Fruit fly (Drosophila melanogaster) whole organism, embryonic: ENCODE data around the gene CG11920.

ENCODE experiments used
- Atf-2 ChIP-seq: fragments of 200-800 bp; sonication (Bioruptor generic); optimal IDR thresholded peaks from 2 replicates; lab custom pipeline; 2016; ENCODE audit warnings: missing biosample characterization, missing genetic modification characterization
- BEAF-32 ChIP-seq: fragments of 200-800 bp; sonication (Bioruptor generic); optimal IDR thresholded peaks from 3 replicates; lab custom pipeline; 2017; ENCODE audit warnings: missing biosample characterization, missing genetic modification characterization, mild to moderate bottlenecking, moderate library complexity, missing genetic modification reagents
- Blimp-1 ChIP-seq: fragments of 200-800 bp; sonication (Bioruptor generic); optimal IDR thresholded peaks from 3 replicates; lab custom pipeline; 2018; ENCODE audit warnings: missing biosample characterization, missing genetic modification characterization, mild to moderate bottlenecking, moderate library complexity, missing genetic modification reagents
- CG10267 ChIP-seq: fragments of 200-800 bp; sonication (Bioruptor generic); optimal IDR thresholded peaks from 2 replicates; lab custom pipeline; 2018; ENCODE audit warnings: missing biosample characterization, mild to moderate bottlenecking, missing genetic modification characterization, moderate library complexity
- CG12071 ChIP-seq: fragments of 200-800 bp; sonication (Bioruptor generic); optimal IDR thresholded peaks from 3 replicates; lab custom pipeline; 2018; ENCODE audit warnings: missing biosample characterization, mild to moderate bottlenecking, missing genetic modification characterization
- CG12769 ChIP-seq: fragments of 200-800 bp; sonication (Bioruptor generic); optimal IDR thresholded peaks from 2 replicates; lab custom pipeline; 2019; ENCODE audit warnings: missing biosample characterization, mild to moderate bottlenecking, missing genetic modification characterization, moderate library complexity
- CG15514 ChIP-seq: fragments of 200-800 bp; sonication (Bioruptor generic); optimal IDR thresholded peaks from 3 replicates; lab custom pipeline; 2017; ENCODE audit warnings: missing biosample characterization, missing genetic modification characterization, mild to moderate bottlenecking, moderate library complexity, missing genetic modification reagents
- CG15601 ChIP-seq: fragments of 200-800 bp; sonication (Bioruptor generic); optimal IDR thresholded peaks from 3 replicates; lab custom pipeline; 2019; ENCODE audit warnings: missing biosample characterization, mild to moderate bottlenecking, missing genetic modification characterization, moderate library complexity
- CG1603 ChIP-seq: fragments of 200-800 bp; sonication (Bioruptor generic); optimal IDR thresholded peaks from 2 replicates; lab custom pipeline; 2019; ENCODE audit warnings: missing biosample characterization, mild to moderate bottlenecking, missing genetic modification characterization, moderate library complexity
- CG18262 ChIP-seq: fragments of 200-800 bp; optimal IDR thresholded peaks from 3 replicates; lab custom pipeline; 2019; ENCODE audit warnings: missing biosample characterization, mild to moderate bottlenecking, missing genetic modification characterization, moderate library complexity
- CG2120 ChIP-seq: fragments of 200-800 bp; sonication (Bioruptor generic); optimal IDR thresholded peaks from 3 replicates; lab custom pipeline; 2016; ENCODE audit warnings: missing biosample characterization, missing genetic modification characterization
- CG2202 ChIP-seq: fragments of 200-800 bp; sonication (Bioruptor generic); optimal IDR thresholded peaks from 2 replicates; lab custom pipeline; 2018; ENCODE audit warnings: missing biosample characterization, mild to moderate bottlenecking, missing genetic modification characterization
- CG31365 ChIP-seq: fragments of 200-800 bp; sonication (Bioruptor generic); optimal IDR thresholded peaks from 2 replicates; lab custom pipeline; 2018; ENCODE audit warnings: missing biosample characterization, mild to moderate bottlenecking, missing genetic modification characterization
- CG3281 ChIP-seq: fragments of 200-800 bp; sonication (Bioruptor generic); optimal IDR thresholded peaks from 3 replicates; lab custom pipeline; 2017; ENCODE audit warnings: missing biosample characterization, mild to moderate bottlenecking, missing genetic modification characterization
- CG6765 ChIP-seq: fragments of 200-800 bp; sonication (Bioruptor generic); optimal IDR thresholded peaks from 3 replicates; lab custom pipeline; 2017; ENCODE audit warnings: missing biosample characterization, mild to moderate bottlenecking, missing genetic modification characterization
- CG7987 ChIP-seq: fragments of 200-800 bp; sonication (Bioruptor generic); optimal IDR thresholded peaks from 2 replicates; lab custom pipeline; 2018; ENCODE audit warnings: missing biosample characterization, mild to moderate bottlenecking, missing genetic modification characterization, moderate library complexity
- CG8924 ChIP-seq: fragments of 200-800 bp; optimal IDR thresholded peaks from 3 replicates; lab custom pipeline; 2019; ENCODE audit warnings: missing biosample characterization, mild to moderate bottlenecking, missing genetic modification characterization, moderate library complexity
- Dad ChIP-seq: fragments of 200-800 bp; sonication (Bioruptor generic); optimal IDR thresholded peaks from 3 replicates; lab custom pipeline; 2016; ENCODE audit warnings: missing biosample characterization, missing genetic modification characterization
- Dip3 ChIP-seq: fragments of 200-800 bp; sonication (Bioruptor generic); optimal IDR thresholded peaks from 3 replicates; lab custom pipeline; 2016; ENCODE audit warnings: missing biosample characterization, missing genetic modification characterization
- Dref ChIP-seq: fragments of 200-800 bp; sonication (Bioruptor generic); IDR thresholded peaks from 2 replicates; pipeline ENCODE4 v1.3.6; 2022; ENCODE audit warnings: missing biosample characterization, missing genetic modification characterization
- HLHmδ ChIP-seq: fragments of 200-800 bp; sonication (Bioruptor generic); optimal IDR thresholded peaks from 2 replicates; lab custom pipeline; 2018; ENCODE audit warnings: missing biosample characterization, mild to moderate bottlenecking, missing genetic modification characterization, moderate library complexity
- Hey ChIP-seq: fragments of 200-800 bp; sonication (Bioruptor generic); optimal IDR thresholded peaks from 3 replicates; lab custom pipeline; 2018; ENCODE audit warnings: missing biosample characterization, mild to moderate bottlenecking, missing genetic modification characterization
- HmgD ChIP-seq: fragments of 200-800 bp; sonication (Bioruptor generic); optimal IDR thresholded peaks from 3 replicates; lab custom pipeline; 2016; ENCODE audit warnings: missing biosample characterization, missing genetic modification characterization
- MTF-1 ChIP-seq: fragments of 200-800 bp; sonication (Bioruptor generic); optimal IDR thresholded peaks from 2 replicates; lab custom pipeline; 2018; ENCODE audit warnings: missing biosample characterization, mild to moderate bottlenecking, missing genetic modification characterization, borderline replicate concordance
- NK7.1 ChIP-seq: fragments of 200-800 bp; sonication (Bioruptor generic); optimal IDR thresholded peaks from 3 replicates; lab custom pipeline; 2016; ENCODE audit warnings: missing biosample characterization, missing genetic modification characterization
- PHDP ChIP-seq: fragments of 200-800 bp; sonication (Bioruptor generic); optimal IDR thresholded peaks from 3 replicates; lab custom pipeline; 2018; ENCODE audit warnings: missing biosample characterization, mild to moderate bottlenecking, missing genetic modification characterization, moderate library complexity
- Pdp1 ChIP-seq, 2 experiments: fragments of 200-800 bp; sonication (Bioruptor generic); optimal IDR thresholded peaks; 3 replicates each; lab custom pipeline; 2016; ENCODE audit warnings: missing biosample characterization in 2 of 2, missing genetic modification characterization in 2 of 2, mild to moderate bottlenecking in 1 of 2, moderate library complexity in 1 of 2
- Ravus ChIP-seq: fragments of 200-800 bp; sonication (Bioruptor generic); IDR thresholded peaks from 2 replicates; pipeline ENCODE4 v1.3.6; 2022; ENCODE audit warnings: missing biosample characterization, missing genetic modification characterization
- cad ChIP-seq: fragments of >200 bp; optimal IDR thresholded peaks from 2 replicates; lab custom pipeline; 2017; ENCODE audit warnings: missing biosample characterization, missing genetic modification characterization
- caup ChIP-seq: fragments of 200-800 bp; sonication (Bioruptor generic); optimal IDR thresholded peaks from 3 replicates; lab custom pipeline; 2017; ENCODE audit warnings: missing biosample characterization, mild to moderate bottlenecking, missing genetic modification characterization, moderate library complexity; ENCODE audit not compliant: severe bottlenecking
- crc ChIP-seq: fragments of 200-800 bp; sonication (Bioruptor generic); optimal IDR thresholded peaks from 2 replicates; lab custom pipeline; 2016; ENCODE audit warnings: missing biosample characterization, missing genetic modification characterization
- crp ChIP-seq, 2 experiments: fragments of 200-800 bp; sonication (Bioruptor generic); optimal IDR thresholded peaks; 2 replicates in 1 of 2; 3 replicates in 1 of 2; lab custom pipeline; 2017; ENCODE audit warnings: missing biosample characterization in 2 of 2, missing genetic modification characterization in 2 of 2, mild to moderate bottlenecking in 1 of 2, moderate library complexity in 1 of 2
- exex ChIP-seq: fragments of 200-800 bp; sonication (Bioruptor generic); optimal IDR thresholded peaks from 4 replicates; lab custom pipeline; 2018; ENCODE audit warnings: missing biosample characterization, mild to moderate bottlenecking, missing genetic modification characterization, moderate library complexity
- fd3F ChIP-seq: fragments of 200-800 bp; sonication (Bioruptor generic); optimal IDR thresholded peaks from 2 replicates; lab custom pipeline; 2018; ENCODE audit warnings: missing biosample characterization, mild to moderate bottlenecking, missing genetic modification characterization, moderate library complexity
- gfzf ChIP-seq: fragments of 200-800 bp; sonication (Bioruptor generic); optimal IDR thresholded peaks from 2 replicates; lab custom pipeline; 2016; ENCODE audit warnings: missing biosample characterization, mild to moderate bottlenecking, missing genetic modification characterization, moderate library complexity
- ham ChIP-seq: fragments of 200-800 bp; sonication (Bioruptor generic); IDR thresholded peaks from 2 replicates; pipeline ENCODE4 v1.3.6; 2022; ENCODE audit warnings: missing biosample characterization, missing genetic modification characterization
- hbn ChIP-seq: fragments of 200-800 bp; sonication (Bioruptor generic); IDR thresholded peaks from 2 replicates; pipeline ENCODE4 v1.3.6; 2022; ENCODE audit warnings: missing biosample characterization, missing genetic modification characterization; ENCODE audit not compliant: partially characterized antibody
- kay ChIP-seq: fragments of 200-800 bp; sonication (Bioruptor generic); optimal IDR thresholded peaks from 2 replicates; lab custom pipeline; 2016; ENCODE audit warnings: missing biosample characterization, missing genetic modification characterization
- nau ChIP-seq: fragments of 200-800 bp; sonication (Bioruptor generic); optimal IDR thresholded peaks from 3 replicates; lab custom pipeline; 2017; ENCODE audit warnings: missing biosample characterization, mild to moderate bottlenecking, missing genetic modification characterization, missing genetic modification reagents
- nom ChIP-seq: fragments of 200-800 bp; sonication (Bioruptor generic); optimal IDR thresholded peaks from 2 replicates; lab custom pipeline; 2017; ENCODE audit warnings: missing biosample characterization, missing genetic modification characterization, mild to moderate bottlenecking, moderate library complexity, missing genetic modification reagents
- odd ChIP-seq: fragments of 200-800 bp; sonication (Bioruptor generic); optimal IDR thresholded peaks from 2 replicates; lab custom pipeline; 2017; ENCODE audit warnings: missing biosample characterization, mild to moderate bottlenecking, missing genetic modification characterization
- pfk ChIP-seq: fragments of 200-800 bp; sonication (Bioruptor generic); optimal IDR thresholded peaks from 2 replicates; lab custom pipeline; 2018; ENCODE audit warnings: missing biosample characterization, mild to moderate bottlenecking, missing genetic modification characterization, moderate library complexity
- pho ChIP-seq: fragments of 200-800 bp; sonication (Bioruptor generic); optimal IDR thresholded peaks from 2 replicates; lab custom pipeline; 2016; ENCODE audit warnings: missing biosample characterization, missing genetic modification characterization
- pros ChIP-seq: fragments of 200-800 bp; sonication (Bioruptor generic); optimal IDR thresholded peaks from 3 replicates; lab custom pipeline; 2019; ENCODE audit warnings: missing biosample characterization, mild to moderate bottlenecking, missing genetic modification characterization, moderate library complexity
- sima ChIP-seq: fragments of 200-800 bp; sonication (Bioruptor generic); optimal IDR thresholded peaks from 2 replicates; lab custom pipeline; 2016; ENCODE audit warnings: missing biosample characterization, missing genetic modification characterization
- stwl ChIP-seq: fragments of 200-800 bp; sonication (Bioruptor generic); optimal IDR thresholded peaks from 3 replicates; lab custom pipeline; 2018; ENCODE audit warnings: missing biosample characterization, mild to moderate bottlenecking, missing genetic modification characterization, moderate library complexity
- sug ChIP-seq: fragments of 200-800 bp; optimal IDR thresholded peaks from 2 replicates; lab custom pipeline; 2019; ENCODE audit warnings: missing biosample characterization, mild to moderate bottlenecking, missing genetic modification characterization, moderate library complexity

Gene CG11920

dm6 chr3R:25049742-25050517, 24.7 kb upstream of the CG11920 start (continued):
- TF ChIP-seq exex (tag; lab: Kevin White, UChicago) = peak; percentile 88
- TF ChIP-seq CG10267 = peak; percentile 81
- peak; percentile 42 for TF ChIP-seq PHDP (tag; lab: Kevin White, UChicago)
- TF ChIP-seq odd = peak; percentile 48
- peak; percentile 8 for TF ChIP-seq CG1603
- TF ChIP-seq CG12769 (tag; lab: Kevin White, UChicago) = peak; percentile 73
- peak; percentile 39 for TF ChIP-seq caup
- peak; percentile 49 for TF ChIP-seq gfzf
- no peak for TF ChIP-seq ham (GFP tag; lab: Robert Waterston, UW)
- TF ChIP-seq HmgD (GFP tag; lab: Kevin White, UChicago) = peak; percentile 10
- TF ChIP-seq CG2202 = peak; percentile 3
- peak; percentile 5 for TF ChIP-seq nau (GFP tag; lab: Kevin White, UChicago)
- TF ChIP-seq CG31365 = peak; percentile 28
- peak; percentile 24 for TF ChIP-seq CG15601
- TF ChIP-seq crc (GFP tag; lab: Kevin White, UChicago) = peak; percentile 10
- no peak for TF ChIP-seq pho (GFP tag; lab: Kevin White, UChicago)
- peak; percentile 61 for TF ChIP-seq CG12071 (GFP tag; lab: Kevin White, UChicago)
- peak; percentile 44 for TF ChIP-seq CG3281 (GFP tag; lab: Kevin White, UChicago)
- TF ChIP-seq sug (tag; lab: Kevin White, UChicago) = peak; percentile 68
- peak; percentile 46 for TF ChIP-seq BEAF-32
- TF ChIP-seq MTF-1 (GFP tag; lab: Kevin White, UChicago) = peak; percentile 24
- TF ChIP-seq CG15514 (GFP tag; lab: Kevin White, UChicago) = peak; percentile 33
- TF ChIP-seq NK7.1 (GFP tag; lab: Kevin White, UChicago) = no peak
- TF ChIP-seq fd3F = no peak
- no peak for TF ChIP-seq cad
- TF ChIP-seq crp (GFP tag; optimal IDR thresholded peaks at IDR 0.05; lab: Kevin White, UChicago) = peak in 1 of 2 experiments; percentile 56
- peak; percentile 83 for TF ChIP-seq nom
- TF ChIP-seq Ravus (GFP tag; lab: Robert Waterston, UW) = no peak
- TF ChIP-seq Hey (tag; lab: Kevin White, UChicago) = no peak
- TF ChIP-seq Dip3 (GFP tag; lab: Kevin White, UChicago) = peak; percentile 5
- peak in 1 of 2 experiments; percentile 54 for TF ChIP-seq Pdp1 (GFP tag; optimal IDR thresholded peaks at IDR 0.05; lab: Kevin White, UChicago)
- peak; percentile 50 for TF ChIP-seq pros
- peak; percentile 54 for TF ChIP-seq CG6765
- peak; percentile 94 for TF ChIP-seq pfk
- no peak for TF ChIP-seq CG2120 (GFP tag; lab: Kevin White, UChicago)
- TF ChIP-seq hbn = no peak
- peak; percentile 18 for TF ChIP-seq CG18262 (tag; lab: Kevin White, UChicago)
- TF ChIP-seq Atf-2 (GFP tag; lab: Kevin White, UChicago) = no peak
- TF ChIP-seq sima (GFP tag; lab: Kevin White, UChicago) = no peak
- TF ChIP-seq CG8924 (tag; lab: Kevin White, UChicago) = peak; percentile 67
- TF ChIP-seq Dref (GFP tag; lab: Robert Waterston, UW) = no peak
- TF ChIP-seq Dad (GFP tag; lab: Kevin White, UChicago) = no peak
- peak; percentile 52 for TF ChIP-seq CG7987 (GFP tag; lab: Kevin White, UChicago)
- peak; percentile 55 for TF ChIP-seq Blimp-1 (GFP tag; lab: Kevin White, UChicago)
- peak; percentile 93 for TF ChIP-seq kay (GFP tag; lab: Kevin White, UChicago)
- TF ChIP-seq stwl (tag; lab: Kevin White, UChicago) = peak; percentile 73
- peak; percentile 73 for TF ChIP-seq HLHmδ
